Worm (Caenorhabditis elegans): ENCODE measurements around the gene F37C12.21.

Gene F37C12.21

ce11 chrIII:7161055-7161454, 27.1 kb upstream of the F37C12.21 start, which contains the start of gene rnp-7:
Gene rnp-7, minus strand, starts transcription at chrIII:7161155.
- no peak for TF ChIP-seq lir-1 (GFP tag; conservative IDR thresholded peaks at IDR 0.05)
- TF ChIP-seq hlh-26 (GFP tag; conservative IDR thresholded peaks at IDR 0.05) = no peak
- no peak for TF ChIP-seq efl-1 (GFP tag; optimal IDR thresholded peaks at IDR 0.05)
- no peak for TF ChIP-seq T26A5.8 (tag; optimal IDR thresholded peaks at IDR 0.05)
- no peak for TF ChIP-seq hsf-1 (GFP tag; IDR thresholded peaks at IDR 0.05)
- no peak for TF ChIP-seq mxl-1 (tag; optimal IDR thresholded peaks at IDR 0.05)
- no peak for TF ChIP-seq madf-8 (GFP tag; conservative IDR thresholded peaks at IDR 0.05)
- no peak for TF ChIP-seq pbrm-1 (GFP tag; IDR thresholded peaks at IDR 0.05)
- no peak for TF ChIP-seq mel-28 (tag; optimal IDR thresholded peaks at IDR 0.05; ENCODE audit: borderline replicate concordance)
- no peak for TF ChIP-seq die-1 (tag; optimal IDR thresholded peaks at IDR 0.05)
- no peak for TF ChIP-seq hmg-1.2 (GFP tag; IDR thresholded peaks at IDR 0.05)
- TF ChIP-seq somi-1 (GFP tag; optimal IDR thresholded peaks at IDR 0.05) = no peak
- no peak for TF ChIP-seq unc-62 (GFP tag; optimal IDR thresholded peaks at IDR 0.05)
- no peak for TF ChIP-seq ekl-4 (GFP tag; IDR thresholded peaks at IDR 0.05)
- TF ChIP-seq C17E4.6 (GFP tag; IDR thresholded peaks at IDR 0.05) = no peak
- TF ChIP-seq tbx-9 (tag; optimal IDR thresholded peaks at IDR 0.05; ENCODE audit: borderline replicate concordance) = no peak
- TF ChIP-seq F57C9.4 (tag; optimal IDR thresholded peaks at IDR 0.05) = no peak
- no peak for TF ChIP-seq B0261.1 (tag; optimal IDR thresholded peaks at IDR 0.05)
- no peak for TF ChIP-seq bed-2 (GFP tag; IDR thresholded peaks at IDR 0.05)
- TF ChIP-seq madf-10 (tag; optimal IDR thresholded peaks at IDR 0.05) = no peak

- peak; percentile 80 for TF ChIP-seq lsl-1 (GFP tag; optimal IDR thresholded peaks at IDR 0.05)
- TF ChIP-seq F52B5.7 (tag; optimal IDR thresholded peaks at IDR 0.05) = no peak
- TF ChIP-seq F39B2.1 (GFP tag; IDR thresholded peaks at IDR 0.05) = no peak
- TF ChIP-seq fkh-3 (tag; optimal IDR thresholded peaks at IDR 0.05) = no peak
- TF ChIP-seq F10E7.11 (tag; optimal IDR thresholded peaks at IDR 0.05) = no peak
- peak; percentile 60; the same call in 1 of the 2 replicates for TF ChIP-seq K11D2.4 (GFP tag; IDR thresholded peaks at IDR 0.05)
- peak; percentile 82 for TF ChIP-seq efl-1 (GFP tag; optimal IDR thresholded peaks at IDR 0.05)
- peak; percentile 4 for TF ChIP-seq hrde-1 (tag; optimal IDR thresholded peaks at IDR 0.05; ENCODE audit: borderline replicate concordance)
- no peak for TF ChIP-seq lsy-27 (tag; optimal IDR thresholded peaks at IDR 0.05; ENCODE audit: borderline replicate concordance, insufficient read depth)
- no peak for TF ChIP-seq aptf-3 (GFP tag; IDR thresholded peaks at IDR 0.05)
- peak; percentile 89 for TF ChIP-seq C17E4.6 (GFP tag; IDR thresholded peaks at IDR 0.05)
- TF ChIP-seq madf-8 (GFP tag; conservative IDR thresholded peaks at IDR 0.05) = peak; percentile 31; the same call in 1 of the 2 replicates
- TF ChIP-seq nfya-1 (tag; optimal IDR thresholded peaks at IDR 0.05; ENCODE audit: borderline replicate concordance, insufficient read depth) = no peak
- peak; percentile 73; the same call in 1 of the 2 replicates for TF ChIP-seq C06A6.2 (GFP tag; conservative IDR thresholded peaks at IDR 0.05)
- no peak for TF ChIP-seq hmg-20 (GFP tag; IDR thresholded peaks at IDR 0.05)
- no peak for TF ChIP-seq cebp-2 (GFP tag; IDR thresholded peaks at IDR 0.05)
- TF ChIP-seq B0035.1 (tag; optimal IDR thresholded peaks at IDR 0.05) = no peak
- peak; percentile 69 for TF ChIP-seq cebp-1 (GFP tag; IDR thresholded peaks at IDR 0.05)
- peak; percentile 87 for TF ChIP-seq cebp-1 (tag; optimal IDR thresholded peaks at IDR 0.05)
- TF ChIP-seq T26A5.8 (tag; optimal IDR thresholded peaks at IDR 0.05) = no peak
- TF ChIP-seq hmg-1.2 (GFP tag; IDR thresholded peaks at IDR 0.05) = peak; percentile 73
- peak; percentile 97 for TF ChIP-seq lin-54 (GFP tag; optimal IDR thresholded peaks at IDR 0.05)
- TF ChIP-seq lin-40 (tag; optimal IDR thresholded peaks at IDR 0.05) = peak; percentile 79
- peak; percentile 78 for TF ChIP-seq madf-6 (GFP tag; IDR thresholded peaks at IDR 0.05)
- peak; percentile 26 for TF ChIP-seq gei-17 (GFP tag; optimal IDR thresholded peaks at IDR 0.05)
- peak; percentile 79 for TF ChIP-seq attf-3 (GFP tag; conservative IDR thresholded peaks at IDR 0.05)
- TF ChIP-seq attf-6 (GFP tag; IDR thresholded peaks at IDR 0.05) = no peak
- TF ChIP-seq nhr-120 (GFP tag; IDR thresholded peaks at IDR 0.05) = no peak
- TF ChIP-seq F22D6.2 (tag; optimal IDR thresholded peaks at IDR 0.05) = no peak
- no peak for TF ChIP-seq Y67H2A.10 (GFP tag; conservative IDR thresholded peaks at IDR 0.05)
- TF ChIP-seq madf-10 (tag; optimal IDR thresholded peaks at IDR 0.05) = peak; percentile 48
- peak; percentile 89 for TF ChIP-seq nfyb-1 (GFP tag; IDR thresholded peaks at IDR 0.05)
Observed at ce11 chrIII:7162065-7162762, 25.9 kb upstream of the F37C12.21 start, which contains the start of the genes syf-2 and K04G7.1. Gene syf-2, minus strand, starts transcription at chrIII:7162115. Gene K04G7.1, plus strand, starts transcription at chrIII:7162712.

Data from whole organism, young adult.